Fruit fly (Drosophila melanogaster): ENCODE measurements around the gene Qsox4.

Gene Qsox4

DNA sequence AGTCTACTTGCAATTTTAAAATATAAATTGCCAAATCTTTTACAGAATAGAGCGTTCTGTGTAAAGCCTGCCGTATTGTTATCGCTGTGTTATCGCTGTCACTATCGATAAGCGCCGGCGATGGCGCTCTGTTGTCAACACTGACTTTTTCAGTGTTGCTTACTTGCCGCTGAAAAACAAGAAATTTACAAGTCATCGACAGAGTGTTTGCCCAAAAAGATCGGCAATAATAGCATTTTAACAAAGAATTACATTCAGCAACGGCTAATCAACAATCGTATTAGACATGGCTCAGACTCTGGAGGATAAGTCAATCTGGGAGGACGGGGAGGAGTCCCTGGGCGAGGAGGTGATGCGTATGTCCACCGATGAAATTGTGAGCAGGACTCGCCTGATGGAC lies 50.2 kb downstream of the Qsox4 start, which contains the start of the genes RanBP3 and Rpt5 (continued):
- TF ChIP-seq Opbp (GFP tag; IDR thresholded peaks at IDR 0.05; ENCODE audit: partially characterized antibody) = peak; percentile 90
- peak; percentile 49 for TF ChIP-seq CrebB (tag; optimal IDR thresholded peaks at IDR 0.05)
- TF ChIP-seq CG10321 (GFP tag; IDR thresholded peaks at IDR 0.05) = no peak
- TF ChIP-seq CG17359 (tag; optimal IDR thresholded peaks at IDR 0.05) = peak; percentile 36
- TF ChIP-seq cas (GFP tag; IDR thresholded peaks at IDR 0.05) = no peak
- no peak for TF ChIP-seq dmrt99B (tag; optimal IDR thresholded peaks at IDR 0.05)
- TF ChIP-seq CG12942 (GFP tag; optimal IDR thresholded peaks at IDR 0.05) = peak; percentile 32
- TF ChIP-seq Ets97D (GFP tag; optimal IDR thresholded peaks at IDR 0.05) = peak; percentile 72
- peak; percentile 21 for TF ChIP-seq bab2 (GFP tag; optimal IDR thresholded peaks at IDR 0.05)
- no peak for TF ChIP-seq CG6689 (GFP tag; IDR thresholded peaks at IDR 0.05)
- no peak for TF ChIP-seq gt (GFP tag; IDR thresholded peaks at IDR 0.05)
- peak; percentile 26 for TF ChIP-seq CG6765 (GFP tag; optimal IDR thresholded peaks at IDR 0.05)
- TF ChIP-seq CG2678 (tag; optimal IDR thresholded peaks at IDR 0.05) = no peak
- peak; percentile 55 for TF ChIP-seq CG10209 (GFP tag; optimal IDR thresholded peaks at IDR 0.05)
- no peak for TF ChIP-seq oc (tag; optimal IDR thresholded peaks at IDR 0.05)
- TF ChIP-seq Adf1 (GFP tag; IDR thresholded peaks at IDR 0.05) = peak; percentile 47
- TF ChIP-seq btn (GFP tag; optimal IDR thresholded peaks at IDR 0.05) = no peak
- TF ChIP-seq eve (GFP tag; optimal IDR thresholded peaks at IDR 0.05) = no peak
- no peak for TF ChIP-seq CG7839 (tag; optimal IDR thresholded peaks at IDR 0.05)
- no peak for TF ChIP-seq Sox102F (GFP tag; optimal IDR thresholded peaks at IDR 0.05)
- peak; percentile 69 for TF ChIP-seq CG17186 (GFP tag; optimal IDR thresholded peaks at IDR 0.05)
- TF ChIP-seq Dip3 (GFP tag; optimal IDR thresholded peaks at IDR 0.05) = peak; percentile 69
- no peak for TF ChIP-seq CG3065 (GFP tag; optimal IDR thresholded peaks at IDR 0.05)
- no peak for TF ChIP-seq CoRest (tag; optimal IDR thresholded peaks at IDR 0.05)
- no peak for TF ChIP-seq unpg (GFP tag; optimal IDR thresholded peaks at IDR 0.05)
- no peak for TF ChIP-seq seq (GFP tag; IDR thresholded peaks at IDR 0.05)
- peak; percentile 65 for TF ChIP-seq B-H2 (GFP tag; optimal IDR thresholded peaks at IDR 0.05)
- TF ChIP-seq Atf3 (GFP tag; optimal IDR thresholded peaks at IDR 0.05) = no peak
- peak; percentile 81 for TF ChIP-seq Scr (GFP tag; IDR thresholded peaks at IDR 0.05; ENCODE audit: partially characterized antibody)
- TF ChIP-seq esg (GFP tag; conservative IDR thresholded peaks at IDR 0.05) = no peak
- peak; percentile 62 to 78 for TF ChIP-seq dpn (GFP tag; optimal IDR thresholded peaks at IDR 0.05)
- TF ChIP-seq pb (GFP tag; optimal IDR thresholded peaks at IDR 0.05) = peak; percentile 36
- TF ChIP-seq CG11247 (GFP tag; IDR thresholded peaks at IDR 0.05) = peak; percentile 65; the same call in 1 of the 2 replicates
- peak; percentile 24 for TF ChIP-seq CG18619 (GFP tag; optimal IDR thresholded peaks at IDR 0.05)
- no peak for TF ChIP-seq CG5180 (GFP tag; optimal IDR thresholded peaks at IDR 0.05)
- no peak for TF ChIP-seq CG12299 (tag; optimal IDR thresholded peaks at IDR 0.05)
- TF ChIP-seq CG11560 (tag; IDR thresholded peaks at IDR 0.05) = no peak
- TF ChIP-seq stc (GFP tag; IDR thresholded peaks at IDR 0.05) = no peak
- no peak for TF ChIP-seq CG11696 (GFP tag; IDR thresholded peaks at IDR 0.05)
- TF ChIP-seq CG5245 (GFP tag; optimal IDR thresholded peaks at IDR 0.05) = peak; percentile 7
- no peak for TF ChIP-seq CG8478 (optimal IDR thresholded peaks at IDR 0.05)
- peak; percentile 42 for TF ChIP-seq kay (GFP tag; optimal IDR thresholded peaks at IDR 0.05)
- TF ChIP-seq dati (GFP tag; IDR thresholded peaks at IDR 0.05) = no peak
- no peak for TF ChIP-seq CG13123 (GFP tag; optimal IDR thresholded peaks at IDR 0.05)
- no peak for TF ChIP-seq CG30431 (GFP tag; optimal IDR thresholded peaks at IDR 0.05)
- peak; percentile 44 for TF ChIP-seq CTCF (GFP tag; optimal IDR thresholded peaks at IDR 0.05)
- no peak for TF ChIP-seq CG17802 (tag; optimal IDR thresholded peaks at IDR 0.05)
- TF ChIP-seq row (GFP tag; IDR thresholded peaks at IDR 0.05) = peak; percentile 49; the same call in 2 of the 3 replicates
- no peak for TF ChIP-seq ap (GFP tag; IDR thresholded peaks at IDR 0.05)
- no peak for TF ChIP-seq CG6813 (GFP tag; optimal IDR thresholded peaks at IDR 0.05)
- no peak for TF ChIP-seq salm (tag; optimal IDR thresholded peaks at IDR 0.05)
- no peak for TF ChIP-seq CG32772 (GFP tag; IDR thresholded peaks at IDR 0.05)
- TF ChIP-seq Blimp-1 (GFP tag; optimal IDR thresholded peaks at IDR 0.05) = no peak

All from whole organism, embryonic.